Fruit fly (Drosophila melanogaster) whole organism, embryonic: Measurements from ENCODE around the gene rau.

Experiments used
- Atf3 ChIP-seq: fragments of 200-800 bp; sonication (Bioruptor generic); optimal IDR thresholded peaks from 3 replicates; lab custom pipeline; 2016; ENCODE audit warnings: missing biosample characterization, missing genetic modification characterization
- CG10321 ChIP-seq: fragments of 200-800 bp; sonication (Bioruptor generic); IDR thresholded peaks from 2 replicates; pipeline ENCODE4 v1.3.6; 2022; ENCODE audit warnings: missing biosample characterization, missing genetic modification characterization
- CG11696 ChIP-seq: fragments of 200-800 bp; sonication (Bioruptor generic); IDR thresholded peaks from 2 replicates; pipeline ENCODE4 v1.3.6; 2022; ENCODE audit warnings: missing biosample characterization, missing genetic modification characterization
- CG11723 ChIP-seq: fragments of 200-800 bp; sonication (Bioruptor generic); optimal IDR thresholded peaks from 2 replicates; lab custom pipeline; 2017; ENCODE audit warnings: missing biosample characterization, mild to moderate bottlenecking, missing genetic modification characterization
- CG12219 ChIP-seq: fragments of 200-800 bp; sonication (Bioruptor generic); optimal IDR thresholded peaks from 3 replicates; lab custom pipeline; 2018; ENCODE audit warnings: missing biosample characterization, mild to moderate bottlenecking, missing genetic modification characterization
- CG13624 ChIP-seq: fragments of 200-800 bp; sonication (Bioruptor generic); optimal IDR thresholded peaks from 2 replicates; lab custom pipeline; 2016; ENCODE audit warnings: missing biosample characterization, missing genetic modification characterization
- CG13894 ChIP-seq: fragments of 200-800 bp; sonication (Bioruptor generic); optimal IDR thresholded peaks from 3 replicates; lab custom pipeline; 2018; ENCODE audit warnings: missing biosample characterization, mild to moderate bottlenecking, missing genetic modification characterization, moderate library complexity
- CG15073 ChIP-seq: fragments of 200-800 bp; sonication (Bioruptor generic); optimal IDR thresholded peaks from 2 replicates; lab custom pipeline; 2016; ENCODE audit warnings: missing biosample characterization, missing genetic modification characterization
- CG15514 ChIP-seq: fragments of 200-800 bp; sonication (Bioruptor generic); optimal IDR thresholded peaks from 3 replicates; lab custom pipeline; 2017; ENCODE audit warnings: missing biosample characterization, missing genetic modification characterization, mild to moderate bottlenecking, moderate library complexity, missing genetic modification reagents
- CG15601 ChIP-seq: fragments of 200-800 bp; sonication (Bioruptor generic); optimal IDR thresholded peaks from 3 replicates; lab custom pipeline; 2019; ENCODE audit warnings: missing biosample characterization, mild to moderate bottlenecking, missing genetic modification characterization, moderate library complexity
- CG1602 ChIP-seq: fragments of 200-800 bp; sonication (Bioruptor generic); optimal IDR thresholded peaks from 3 replicates; lab custom pipeline; 2016; ENCODE audit warnings: missing biosample characterization, missing genetic modification characterization
- CG17802 ChIP-seq: fragments of 200-800 bp; sonication (Bioruptor generic); optimal IDR thresholded peaks from 2 replicates; lab custom pipeline; 2018; ENCODE audit warnings: missing biosample characterization, mild to moderate bottlenecking, missing genetic modification characterization, moderate library complexity
- CG18599 ChIP-seq: fragments of 200-800 bp; sonication (Bioruptor generic); optimal IDR thresholded peaks from 3 replicates; lab custom pipeline; 2017; ENCODE audit warnings: missing biosample characterization, missing genetic modification characterization, mild to moderate bottlenecking, moderate library complexity, missing genetic modification reagents
- CG2199 ChIP-seq: fragments of 200-800 bp; sonication (Bioruptor generic); IDR thresholded peaks from 3 replicates; pipeline ENCODE4 v1.3.6; 2022; ENCODE audit warnings: missing biosample characterization, missing genetic modification characterization
- CG32532 ChIP-seq: fragments of 200-800 bp; sonication (Bioruptor generic); IDR thresholded peaks from 2 replicates; pipeline ENCODE4 v1.3.6; 2022; ENCODE audit warnings: missing biosample characterization, missing genetic modification characterization
- CG32772 ChIP-seq: fragments of 200-800 bp; sonication (Bioruptor generic); IDR thresholded peaks from 2 replicates; pipeline ENCODE4 v1.3.6; 2022; ENCODE audit warnings: missing biosample characterization, missing genetic modification characterization
- CG3407 ChIP-seq: fragments of 200-800 bp; sonication (Bioruptor generic); optimal IDR thresholded peaks from 2 replicates; lab custom pipeline; 2018; ENCODE audit warnings: missing biosample characterization, mild to moderate bottlenecking, missing genetic modification characterization
- CG7839 ChIP-seq: fragments of 200-800 bp; sonication (Bioruptor generic); optimal IDR thresholded peaks from 3 replicates; lab custom pipeline; 2018; ENCODE audit warnings: missing biosample characterization, mild to moderate bottlenecking, missing genetic modification characterization, moderate library complexity
- CG7928 ChIP-seq: fragments of 200-800 bp; sonication (Bioruptor generic); optimal IDR thresholded peaks from 2 replicates; lab custom pipeline; 2017; ENCODE audit warnings: missing biosample characterization, mild to moderate bottlenecking, missing genetic modification characterization
- CG7963 ChIP-seq: fragments of 200-800 bp; sonication (Bioruptor generic); IDR thresholded peaks from 3 replicates; pipeline ENCODE4 v1.3.6; 2022; ENCODE audit warnings: missing biosample characterization, missing genetic modification characterization; ENCODE audit not compliant: partially characterized antibody
- CG8388 ChIP-seq: fragments of 200-800 bp; sonication (Bioruptor generic); optimal IDR thresholded peaks from 2 replicates; lab custom pipeline; 2019; ENCODE audit warnings: missing biosample characterization, mild to moderate bottlenecking, missing genetic modification characterization, moderate library complexity
- CTCF ChIP-seq: fragments of 200-800 bp; sonication (Bioruptor generic); optimal IDR thresholded peaks from 2 replicates; lab custom pipeline; 2017; ENCODE audit warnings: missing biosample characterization, mild to moderate bottlenecking, missing genetic modification characterization, moderate library complexity
- Elba2 ChIP-seq: fragments of 200-800 bp; sonication (Bioruptor generic); optimal IDR thresholded peaks from 3 replicates; lab custom pipeline; 2016; ENCODE audit warnings: missing biosample characterization, missing genetic modification characterization
- Fer2 ChIP-seq: fragments of 200-800 bp; sonication (Bioruptor generic); optimal IDR thresholded peaks from 2 replicates; lab custom pipeline; 2018; ENCODE audit warnings: missing biosample characterization, mild to moderate bottlenecking, missing genetic modification characterization, moderate library complexity
- Fer3 ChIP-seq: fragments of 200-800 bp; sonication (Bioruptor generic); optimal IDR thresholded peaks from 2 replicates; lab custom pipeline; 2018; ENCODE audit warnings: missing biosample characterization, mild to moderate bottlenecking, missing genetic modification characterization, moderate library complexity
- HmgZ ChIP-seq: fragments of 200-800 bp; sonication (Bioruptor generic); optimal IDR thresholded peaks from 2 replicates; lab custom pipeline; 2018; ENCODE audit warnings: missing biosample characterization, mild to moderate bottlenecking, missing genetic modification characterization
- Hmr ChIP-seq: fragments of 200-800 bp; sonication (Bioruptor generic); optimal IDR thresholded peaks from 3 replicates; lab custom pipeline; 2017; ENCODE audit warnings: mild to moderate bottlenecking, missing biosample characterization, missing genetic modification reagents, missing genetic modification characterization
- Nf-YC ChIP-seq: fragments of 200-800 bp; optimal IDR thresholded peaks from 3 replicates; lab custom pipeline; 2019; ENCODE audit warnings: missing biosample characterization, mild to moderate bottlenecking, missing genetic modification characterization, moderate library complexity
- Opbp ChIP-seq: fragments of 200-800 bp; sonication (Bioruptor generic); IDR thresholded peaks from 3 replicates; pipeline ENCODE4 v1.3.6; 2022; ENCODE audit warnings: missing biosample characterization, missing genetic modification characterization; ENCODE audit not compliant: partially characterized antibody
- Sin3A ChIP-seq: fragments of >200 bp; optimal IDR thresholded peaks from 2 replicates; lab custom pipeline; 2018
- Sox100B ChIP-seq: fragments of 200-800 bp; sonication (Bioruptor generic); optimal IDR thresholded peaks from 3 replicates; lab custom pipeline; 2018; ENCODE audit warnings: missing biosample characterization, mild to moderate bottlenecking, missing genetic modification characterization
- Stat92E ChIP-seq, 3 experiments: fragments of >200 bp in 2 of 3; fragments of 200-800 bp in 1 of 3; sonication (Bioruptor generic) in 1 of 3; optimal IDR thresholded peaks; 2 replicates each; lab custom pipeline; 2017 to 2019; ENCODE audit warnings: missing biosample characterization in 3 of 3, missing genetic modification characterization in 3 of 3, mild to moderate bottlenecking in 1 of 3, moderate library complexity in 1 of 3
- ab ChIP-seq: fragments of 200-800 bp; sonication (Bioruptor generic); optimal IDR thresholded peaks from 2 replicates; lab custom pipeline; 2016; ENCODE audit warnings: missing biosample characterization, missing genetic modification characterization
- ase ChIP-seq: fragments of 200-800 bp; sonication (Bioruptor generic); IDR thresholded peaks from 3 replicates; pipeline ENCODE4 v1.3.6; 2022; ENCODE audit warnings: missing biosample characterization, missing genetic modification characterization
- bcd ChIP-seq: fragments of 200-800 bp; sonication (Bioruptor generic); optimal IDR thresholded peaks from 2 replicates; lab custom pipeline; 2017; ENCODE audit warnings: missing biosample characterization, mild to moderate bottlenecking, missing genetic modification characterization
- cad ChIP-seq: fragments of >200 bp; optimal IDR thresholded peaks from 2 replicates; lab custom pipeline; 2017; ENCODE audit warnings: missing biosample characterization, missing genetic modification characterization
- chm ChIP-seq: fragments of 200-800 bp; sonication (Bioruptor generic); IDR thresholded peaks from 2 replicates; pipeline ENCODE4 v1.3.6; 2022; ENCODE audit warnings: missing biosample characterization, missing genetic modification characterization
- fu2 ChIP-seq: fragments of 200-800 bp; sonication (Bioruptor generic); optimal IDR thresholded peaks from 2 replicates; lab custom pipeline; 2016; ENCODE audit warnings: missing biosample characterization, missing genetic modification characterization
- jigr1 ChIP-seq: fragments of 200-800 bp; sonication (Bioruptor generic); IDR thresholded peaks from 3 replicates; pipeline ENCODE4 v1.3.6; 2022; ENCODE audit warnings: missing biosample characterization, missing genetic modification characterization
- nerfin-1 ChIP-seq: fragments of 200-800 bp; sonication (Bioruptor generic); optimal IDR thresholded peaks from 3 replicates; lab custom pipeline; 2019; ENCODE audit warnings: missing biosample characterization, mild to moderate bottlenecking, missing genetic modification characterization, moderate library complexity
- odd ChIP-seq: fragments of 200-800 bp; sonication (Bioruptor generic); optimal IDR thresholded peaks from 2 replicates; lab custom pipeline; 2017; ENCODE audit warnings: missing biosample characterization, mild to moderate bottlenecking, missing genetic modification characterization
- pros ChIP-seq: fragments of 200-800 bp; sonication (Bioruptor generic); optimal IDR thresholded peaks from 3 replicates; lab custom pipeline; 2019; ENCODE audit warnings: missing biosample characterization, mild to moderate bottlenecking, missing genetic modification characterization, moderate library complexity
- row ChIP-seq: fragments of 200-800 bp; sonication (Bioruptor generic); IDR thresholded peaks from 3 replicates; pipeline ENCODE4 v1.3.6; 2022; ENCODE audit warnings: missing biosample characterization, missing genetic modification characterization
- scrt ChIP-seq: fragments of 200-800 bp; sonication (Bioruptor generic); optimal IDR thresholded peaks from 2 replicates; lab custom pipeline; 2018; ENCODE audit warnings: missing biosample characterization, mild to moderate bottlenecking, missing genetic modification characterization, moderate library complexity
- slbo ChIP-seq: fragments of 200-800 bp; sonication (Bioruptor generic); IDR thresholded peaks from 2 replicates; pipeline ENCODE4 v1.3.6; 2022; ENCODE audit warnings: missing biosample characterization, missing genetic modification characterization
- sqz ChIP-seq: fragments of 200-800 bp; sonication (Bioruptor generic); optimal IDR thresholded peaks from 3 replicates; lab custom pipeline; 2018; ENCODE audit warnings: missing biosample characterization, mild to moderate bottlenecking, missing genetic modification characterization
- trh ChIP-seq: fragments of 200-800 bp; sonication (Bioruptor generic); optimal IDR thresholded peaks from 2 replicates; lab custom pipeline; 2016; ENCODE audit warnings: missing biosample characterization, missing genetic modification characterization
- twi ChIP-seq: fragments of 200-800 bp; optimal IDR thresholded peaks from 2 replicates; lab custom pipeline; 2019; ENCODE audit warnings: missing biosample characterization, mild to moderate bottlenecking, missing genetic modification characterization, moderate library complexity
- tx ChIP-seq: fragments of 200-800 bp; sonication (Bioruptor generic); optimal IDR thresholded peaks from 2 replicates; lab custom pipeline; 2016; ENCODE audit warnings: missing biosample characterization, missing genetic modification characterization
- yki ChIP-seq: fragments of >200 bp; optimal IDR thresholded peaks from 3 replicates; lab custom pipeline; 2018

The rau gene

DNA sequence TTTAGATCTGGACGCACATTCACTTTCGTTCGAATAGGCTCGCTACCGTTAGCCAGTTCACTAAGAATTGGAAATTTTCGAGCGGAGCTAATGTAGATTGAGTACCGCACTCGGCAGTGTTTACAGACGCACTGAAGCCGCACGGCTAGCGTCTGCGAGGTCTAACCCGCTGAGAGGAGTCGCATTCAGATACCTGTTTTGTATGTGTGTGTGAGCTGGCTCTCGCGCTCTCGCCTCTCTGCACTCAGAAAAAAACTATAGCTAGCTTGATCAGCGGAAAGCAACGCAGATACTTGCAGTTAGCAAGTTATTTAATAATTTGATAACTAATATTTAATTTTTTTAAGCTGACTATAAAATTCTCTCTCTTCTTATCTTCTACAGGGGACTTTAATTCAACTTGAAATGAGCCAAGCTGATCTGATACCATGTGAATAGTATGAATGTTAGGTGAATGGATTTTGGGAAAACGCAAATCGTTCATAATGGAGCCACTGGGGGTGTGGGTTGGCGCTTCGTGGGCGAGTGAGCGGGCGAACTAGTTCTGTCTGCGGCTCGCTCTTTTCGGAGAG is at the start of gene rau (continued):
- peak; percentile 78 for TF ChIP-seq Nf-YC (tag; lab: Kevin White, UChicago)
- peak; percentile 7 for TF ChIP-seq trh (GFP tag; lab: Kevin White, UChicago)
- TF ChIP-seq ab (GFP tag; lab: Kevin White, UChicago) = no peak
- TF ChIP-seq CG7839 (tag; lab: Kevin White, UChicago) = peak; percentile 75
- TF ChIP-seq bcd (GFP tag; lab: Kevin White, UChicago) = peak; percentile 76
- TF ChIP-seq jigr1 = 0 out of 3 replicates have a peak, but pooled peaks have one; percentile 41
- no peak for TF ChIP-seq CG15073 (GFP tag; lab: Kevin White, UChicago)
- TF ChIP-seq CG15514 (GFP tag; lab: Kevin White, UChicago) = peak; percentile 98
- peak; percentile 44; the same call in 1 of the 2 replicates for TF ChIP-seq CG11696 (GFP tag; lab: Robert Waterston, UW)
- TF ChIP-seq nerfin-1 (tag; lab: Kevin White, UChicago) = peak; percentile 69
- TF ChIP-seq tx = no peak
- peak; percentile 85; the same call in 1 of the 2 replicates for TF ChIP-seq chm (GFP tag; lab: Robert Waterston, UW)
- peak; percentile 58 for TF ChIP-seq scrt
- peak; percentile 68 for TF ChIP-seq Fer2 (tag; lab: Kevin White, UChicago)
- no peak for TF ChIP-seq Elba2 (GFP tag; lab: Kevin White, UChicago)
- TF ChIP-seq ase (GFP tag; lab: Robert Waterston, UW) = peak; percentile 37; the same call in 1 of the 3 replicates
- TF ChIP-seq Sin3A (lab: Kevin White, UChicago) = no peak
- TF ChIP-seq CG18599 (GFP tag; lab: Kevin White, UChicago) = peak; percentile 84
- peak; percentile 70 for TF ChIP-seq CG1602 (GFP tag; lab: Kevin White, UChicago)
- peak; percentile 2 for TF ChIP-seq CTCF (GFP tag; lab: Kevin White, UChicago)
- 0 out of 3 replicates have a peak, but pooled peaks have one; percentile 40 for TF ChIP-seq CG7963
- peak; percentile 80 for TF ChIP-seq Hmr (GFP tag; lab: Kevin White, UChicago)
- peak; percentile 70 for TF ChIP-seq CG3407 (GFP tag; lab: Kevin White, UChicago)
- TF ChIP-seq Fer3 (tag; lab: Kevin White, UChicago) = peak; percentile 56
- TF ChIP-seq sqz = peak; percentile 70
- peak; percentile 22 for TF ChIP-seq CG17802 (tag; lab: Kevin White, UChicago)
- TF ChIP-seq slbo (GFP tag; lab: Robert Waterston, UW) = peak; percentile 77
- TF ChIP-seq CG11723 (GFP tag; lab: Kevin White, UChicago) = peak; percentile 66
- peak; percentile 47; the same call in 2 of the 3 replicates for TF ChIP-seq Opbp
- no peak for TF ChIP-seq CG10321 (GFP tag; lab: Robert Waterston, UW)
- peak; percentile 69 for TF ChIP-seq CG15601 (tag; lab: Kevin White, UChicago)
- peak; percentile 70 for TF ChIP-seq CG32772 (GFP tag; lab: Robert Waterston, UW)
- peak; percentile 65 for TF ChIP-seq CG8388
- peak; percentile 80 for TF ChIP-seq Sox100B
- no peak for TF ChIP-seq CG13624 (GFP tag; lab: Kevin White, UChicago)
- peak; percentile 58 for TF ChIP-seq yki (lab: Kevin White, UChicago)
- TF ChIP-seq row (GFP tag; lab: Robert Waterston, UW) = peak; percentile 91
- peak; percentile 76 for TF ChIP-seq CG32532 (GFP tag; lab: Robert Waterston, UW)
- peak; percentile 63 for TF ChIP-seq pros
- TF ChIP-seq CG2199 (GFP tag; lab: Robert Waterston, UW) = peak; percentile 84; the same call in 2 of the 3 replicates
- TF ChIP-seq fu2 (GFP tag; lab: Kevin White, UChicago) = no peak
- peak in 1 of 3 experiments; percentile 57 for TF ChIP-seq Stat92E (GFP tag; optimal IDR thresholded peaks at IDR 0.05; lab: Kevin White, UChicago)
- peak; percentile 73 for TF ChIP-seq CG13894 (tag; lab: Kevin White, UChicago)
- TF ChIP-seq cad (GFP tag; lab: Kevin White, UChicago) = no peak
- TF ChIP-seq twi (tag; lab: Kevin White, UChicago) = peak; percentile 60
- peak; percentile 77 for TF ChIP-seq HmgZ (tag; lab: Kevin White, UChicago)
- peak; percentile 60 for TF ChIP-seq CG12219 (GFP tag; lab: Kevin White, UChicago)
- peak; percentile 78 for TF ChIP-seq odd (GFP tag; lab: Kevin White, UChicago)
- peak; percentile 59 for TF ChIP-seq Atf3 (GFP tag; lab: Kevin White, UChicago)
- TF ChIP-seq CG7928 (GFP tag; lab: Kevin White, UChicago) = no peak
